Worm (Caenorhabditis elegans): Measurements from ENCODE around the gene nlp-27.

DNA sequence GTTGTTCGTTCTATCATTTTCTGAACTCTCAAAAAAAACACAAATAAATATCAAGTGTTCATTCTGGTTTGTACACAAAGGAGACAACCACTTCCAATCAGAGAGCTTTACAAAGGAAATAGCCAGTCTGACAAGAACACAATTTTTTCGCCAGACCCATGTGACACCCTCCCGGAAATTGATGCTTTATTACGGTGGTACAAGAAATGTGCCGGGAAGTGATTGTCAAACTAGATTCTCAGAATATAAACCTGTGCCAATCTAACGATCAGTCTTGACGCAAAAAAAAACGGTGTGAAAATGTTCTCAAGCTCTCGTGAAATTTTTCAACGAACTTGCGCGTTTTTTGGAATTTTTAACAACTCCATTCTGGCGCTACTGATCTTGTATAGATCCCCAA is 35.4 kb upstream of the nlp-27 start, which contains the start of gene str-247:
- TF ChIP-seq ama-1 (optimal IDR thresholded peaks at IDR 0.05), result no peak
- no peak for TF ChIP-seq fos-1 (tag; optimal IDR thresholded peaks at IDR 0.05)
- TF ChIP-seq unc-39 (tag; optimal IDR thresholded peaks at IDR 0.05), result no peak
- no peak for TF ChIP-seq skn-1 (tag; optimal IDR thresholded peaks at IDR 0.05)
- TF ChIP-seq nhr-25 (tag; optimal IDR thresholded peaks at IDR 0.05), result no peak
- no peak for TF ChIP-seq snpc-4 (tag; optimal IDR thresholded peaks at IDR 0.05)
- TF ChIP-seq unc-55 (GFP tag; optimal IDR thresholded peaks at IDR 0.05), result no peak
- no peak for TF ChIP-seq nhr-237 (tag; optimal IDR thresholded peaks at IDR 0.05)
- no peak for TF ChIP-seq R02D3.7 (tag; optimal IDR thresholded peaks at IDR 0.05)
